Worm (Caenorhabditis elegans): ENCODE data around the gene D2045.7.

D2045.7 gene

ce11 chrIII:10505943-10506698 is 26.8 kb downstream of the D2045.7 start (continued):
- no peak for TF ChIP-seq F10E7.11 (tag; optimal IDR thresholded peaks at IDR 0.05)
- TF ChIP-seq ceh-79 (tag; optimal IDR thresholded peaks at IDR 0.05): no peak
- no peak for TF ChIP-seq F57A8.1 (GFP tag; optimal IDR thresholded peaks at IDR 0.05)
- peak; percentile 55; the same call in 1 of the 2 replicates for TF ChIP-seq ztf-25 (GFP tag; IDR thresholded peaks at IDR 0.05)
- no peak for TF ChIP-seq attf-3 (GFP tag; conservative IDR thresholded peaks at IDR 0.05)
- TF ChIP-seq lin-26 (GFP tag; IDR thresholded peaks at IDR 0.05): peak; percentile 96
- TF ChIP-seq cebp-2 (GFP tag; IDR thresholded peaks at IDR 0.05): no peak
- no peak for TF ChIP-seq let-607 (tag; optimal IDR thresholded peaks at IDR 0.05)
- TF ChIP-seq rcor-1 (GFP tag; IDR thresholded peaks at IDR 0.05): peak; percentile 69
- TF ChIP-seq nhr-27 (tag; optimal IDR thresholded peaks at IDR 0.05): peak; percentile 21
- no peak for TF ChIP-seq K12H6.12 (tag; optimal IDR thresholded peaks at IDR 0.05)
- TF ChIP-seq F22D6.2 (tag; optimal IDR thresholded peaks at IDR 0.05): no peak
- TF ChIP-seq K11D2.4 (GFP tag; IDR thresholded peaks at IDR 0.05): no peak
- no peak for TF ChIP-seq unc-62 (GFP tag; optimal IDR thresholded peaks at IDR 0.05)
- TF ChIP-seq dox-1 (GFP tag; IDR thresholded peaks at IDR 0.05): peak; percentile 79
- TF ChIP-seq ama-1 (optimal IDR thresholded peaks at IDR 0.05): peak; percentile 55
- TF ChIP-seq ama-1 (GFP tag; optimal IDR thresholded peaks at IDR 0.05): peak in 1 of 2 experiments; percentile 91
- no peak for TF ChIP-seq nfya-1 (tag; optimal IDR thresholded peaks at IDR 0.05; ENCODE audit: borderline replicate concordance, insufficient read depth)
- peak; percentile 60 for TF ChIP-seq repo-1 (tag; optimal IDR thresholded peaks at IDR 0.05)
- no peak for TF ChIP-seq let-526 (GFP tag; IDR thresholded peaks at IDR 0.05)
- TF ChIP-seq D2030.7 (GFP tag; IDR thresholded peaks at IDR 0.05): peak; percentile 88
- no peak for TF ChIP-seq F55B11.4 (tag; optimal IDR thresholded peaks at IDR 0.05; ENCODE audit: borderline replicate concordance, insufficient read depth)
- no peak for TF ChIP-seq gei-17 (GFP tag; optimal IDR thresholded peaks at IDR 0.05)
- peak; percentile 26 for TF ChIP-seq B0019.2 (GFP tag; conservative IDR thresholded peaks at IDR 0.05)
- peak; percentile 5 for TF ChIP-seq F39B2.1 (GFP tag; IDR thresholded peaks at IDR 0.05)
- no peak for TF ChIP-seq fkh-3 (tag; optimal IDR thresholded peaks at IDR 0.05)
- TF ChIP-seq lin-54 (GFP tag; optimal IDR thresholded peaks at IDR 0.05): peak; percentile 78
- peak; percentile 9 for TF ChIP-seq dpl-1 (GFP tag; optimal IDR thresholded peaks at IDR 0.05)
- TF ChIP-seq Y67H2A.10 (GFP tag; conservative IDR thresholded peaks at IDR 0.05): peak; percentile 48; the same call in 1 of the 2 replicates
- TF ChIP-seq ekl-4 (GFP tag; IDR thresholded peaks at IDR 0.05): peak; percentile 57
- TF ChIP-seq Y53G8AR.9 (GFP tag; conservative IDR thresholded peaks at IDR 0.05): peak; percentile 93
- no peak for TF ChIP-seq bed-1 (GFP tag; IDR thresholded peaks at IDR 0.05)
- TF ChIP-seq ztf-26 (tag; optimal IDR thresholded peaks at IDR 0.05): no peak
- no peak for TF ChIP-seq F23B12.7 (tag; optimal IDR thresholded peaks at IDR 0.05; ENCODE audit: insufficient read depth)
- TF ChIP-seq Y56A3A.18 (GFP tag; IDR thresholded peaks at IDR 0.05): peak; percentile 46; the same call in 1 of the 2 replicates
- 0 out of 2 replicates have a peak, but pooled peaks have one; percentile 6 for TF ChIP-seq F37B4.10 (GFP tag; IDR thresholded peaks at IDR 0.05)
- no peak for TF ChIP-seq egl-18 (GFP tag; IDR thresholded peaks at IDR 0.05)
- TF ChIP-seq madf-6 (GFP tag; IDR thresholded peaks at IDR 0.05): peak; percentile 83
- peak; percentile 90 for TF ChIP-seq Y79H2A.3 (GFP tag; conservative IDR thresholded peaks at IDR 0.05)
- TF ChIP-seq hsf-1 (GFP tag; IDR thresholded peaks at IDR 0.05): peak; percentile 95
- no peak for TF ChIP-seq lag-1 (GFP tag; IDR thresholded peaks at IDR 0.05)
- TF ChIP-seq sea-2 (GFP tag; IDR thresholded peaks at IDR 0.05): no peak
- no peak for TF ChIP-seq aptf-2 (GFP tag; conservative IDR thresholded peaks at IDR 0.05)
- no peak for TF ChIP-seq F57C9.4 (tag; optimal IDR thresholded peaks at IDR 0.05)
- no peak for TF ChIP-seq ccch-3 (GFP tag; optimal IDR thresholded peaks at IDR 0.05)
- TF ChIP-seq B0035.1 (tag; optimal IDR thresholded peaks at IDR 0.05): no peak
- peak; percentile 80 for TF ChIP-seq snpc-1.3 (tag; optimal IDR thresholded peaks at IDR 0.05; ENCODE audit: insufficient read depth)

All from whole organism, young adult.